Fruit fly (Drosophila melanogaster) whole organism, embryonic: ENCODE results near the gene CG46318.

Source experiments
- Asciz ChIP-seq: fragments of 200-800 bp; sonication (Bioruptor generic); optimal IDR thresholded peaks from 2 replicates; lab custom pipeline; 2017; ENCODE audit warnings: missing biosample characterization, mild to moderate bottlenecking, missing genetic modification characterization, missing genetic modification reagents
- BtbVII ChIP-seq: fragments of 200-800 bp; sonication (Bioruptor generic); optimal IDR thresholded peaks from 3 replicates; lab custom pipeline; 2017; ENCODE audit warnings: missing biosample characterization, mild to moderate bottlenecking, missing genetic modification characterization
- CG10274 ChIP-seq: fragments of 200-800 bp; sonication (Bioruptor generic); optimal IDR thresholded peaks from 3 replicates; lab custom pipeline; 2017; ENCODE audit warnings: missing biosample characterization, mild to moderate bottlenecking, missing genetic modification characterization
- CG10321 ChIP-seq: fragments of 200-800 bp; sonication (Bioruptor generic); IDR thresholded peaks from 2 replicates; pipeline ENCODE4 v1.3.6; 2022; ENCODE audit warnings: missing biosample characterization, missing genetic modification characterization
- CG10959 ChIP-seq: fragments of 200-800 bp; sonication (Bioruptor generic); IDR thresholded peaks from 2 replicates; pipeline ENCODE4 v1.3.6; 2022; ENCODE audit warnings: missing biosample characterization, missing genetic modification characterization
- CG12071 ChIP-seq: fragments of 200-800 bp; sonication (Bioruptor generic); optimal IDR thresholded peaks from 3 replicates; lab custom pipeline; 2018; ENCODE audit warnings: missing biosample characterization, mild to moderate bottlenecking, missing genetic modification characterization
- CG12744 ChIP-seq: fragments of 200-800 bp; sonication (Bioruptor generic); optimal IDR thresholded peaks from 2 replicates; lab custom pipeline; 2016; ENCODE audit warnings: missing biosample characterization, missing genetic modification characterization
- CG14667 ChIP-seq: fragments of 200-800 bp; sonication (Bioruptor generic); IDR thresholded peaks from 2 replicates; pipeline ENCODE4 v1.3.6; 2022; ENCODE audit warnings: missing biosample characterization, missing genetic modification characterization
- CG1529 ChIP-seq: fragments of 200-800 bp; sonication (Bioruptor generic); optimal IDR thresholded peaks from 3 replicates; lab custom pipeline; 2018; ENCODE audit warnings: missing biosample characterization, missing genetic modification characterization
- CG16813 ChIP-seq: fragments of 200-800 bp; sonication (Bioruptor generic); IDR thresholded peaks from 3 replicates; pipeline ENCODE4 v1.3.6; 2022; ENCODE audit warnings: missing biosample characterization, missing genetic modification characterization; ENCODE audit not compliant: partially characterized antibody
- CG18619 ChIP-seq: fragments of 200-800 bp; sonication (Bioruptor generic); optimal IDR thresholded peaks from 3 replicates; lab custom pipeline; 2017; ENCODE audit warnings: missing biosample characterization, mild to moderate bottlenecking, missing genetic modification characterization
- CG30403 ChIP-seq: fragments of 200-800 bp; sonication (Bioruptor generic); optimal IDR thresholded peaks from 3 replicates; lab custom pipeline; 2016; ENCODE audit warnings: missing biosample characterization, missing genetic modification characterization
- CG31441 ChIP-seq: fragments of 200-800 bp; sonication (Bioruptor generic); IDR thresholded peaks from 2 replicates; pipeline ENCODE4 v1.3.6; 2022; ENCODE audit warnings: missing biosample characterization, missing genetic modification characterization
- CG3281 ChIP-seq: fragments of 200-800 bp; sonication (Bioruptor generic); optimal IDR thresholded peaks from 3 replicates; lab custom pipeline; 2017; ENCODE audit warnings: missing biosample characterization, mild to moderate bottlenecking, missing genetic modification characterization
- CG4854 ChIP-seq: fragments of 200-800 bp; sonication (Bioruptor generic); optimal IDR thresholded peaks from 2 replicates; lab custom pipeline; 2016; ENCODE audit warnings: missing biosample characterization, missing genetic modification characterization, inconsistent platforms
- CG7745 ChIP-seq: fragments of 200-800 bp; sonication (Bioruptor generic); optimal IDR thresholded peaks from 2 replicates; lab custom pipeline; 2018; ENCODE audit warnings: missing biosample characterization, mild to moderate bottlenecking, missing genetic modification characterization, moderate library complexity
- CG8089 ChIP-seq: fragments of 200-800 bp; sonication (Bioruptor generic); optimal IDR thresholded peaks from 3 replicates; lab custom pipeline; 2016; ENCODE audit warnings: missing biosample characterization, missing genetic modification characterization
- CG8359 ChIP-seq: fragments of 200-800 bp; sonication (Bioruptor generic); optimal IDR thresholded peaks from 2 replicates; lab custom pipeline; 2017; ENCODE audit warnings: missing biosample characterization, mild to moderate bottlenecking, missing genetic modification characterization, borderline replicate concordance
- CG8924 ChIP-seq: fragments of 200-800 bp; optimal IDR thresholded peaks from 3 replicates; lab custom pipeline; 2019; ENCODE audit warnings: missing biosample characterization, mild to moderate bottlenecking, missing genetic modification characterization, moderate library complexity
- CG9727 ChIP-seq: fragments of 200-800 bp; sonication (Bioruptor generic); optimal IDR thresholded peaks from 3 replicates; lab custom pipeline; 2017; ENCODE audit warnings: missing biosample characterization, mild to moderate bottlenecking, missing genetic modification characterization
- CG9797 ChIP-seq: fragments of 200-800 bp; sonication (Bioruptor generic); optimal IDR thresholded peaks from 3 replicates; lab custom pipeline; 2018; ENCODE audit warnings: missing biosample characterization, mild to moderate bottlenecking, missing genetic modification characterization
- CG9817 ChIP-seq: fragments of 200-800 bp; sonication (Bioruptor generic); optimal IDR thresholded peaks from 2 replicates; lab custom pipeline; 2018; ENCODE audit warnings: missing biosample characterization, mild to moderate bottlenecking, missing genetic modification characterization, moderate library complexity
- CoRest ChIP-seq: fragments of 200-800 bp; sonication (Bioruptor generic); optimal IDR thresholded peaks from 3 replicates; lab custom pipeline; 2018; ENCODE audit warnings: missing biosample characterization, mild to moderate bottlenecking, missing genetic modification characterization, moderate library complexity
- Dek ChIP-seq: fragments of 200-800 bp; sonication (Bioruptor generic); optimal IDR thresholded peaks from 3 replicates; lab custom pipeline; 2019; ENCODE audit warnings: missing biosample characterization, mild to moderate bottlenecking, missing genetic modification characterization, moderate library complexity
- Fer2 ChIP-seq: fragments of 200-800 bp; sonication (Bioruptor generic); optimal IDR thresholded peaks from 2 replicates; lab custom pipeline; 2018; ENCODE audit warnings: missing biosample characterization, mild to moderate bottlenecking, missing genetic modification characterization, moderate library complexity
- Hey ChIP-seq: fragments of 200-800 bp; sonication (Bioruptor generic); optimal IDR thresholded peaks from 3 replicates; lab custom pipeline; 2018; ENCODE audit warnings: missing biosample characterization, mild to moderate bottlenecking, missing genetic modification characterization
- Hmx ChIP-seq: fragments of 200-800 bp; sonication (Bioruptor generic); optimal IDR thresholded peaks from 2 replicates; lab custom pipeline; 2016; ENCODE audit warnings: missing biosample characterization, missing genetic modification characterization
- MTF-1 ChIP-seq: fragments of 200-800 bp; sonication (Bioruptor generic); optimal IDR thresholded peaks from 2 replicates; lab custom pipeline; 2018; ENCODE audit warnings: missing biosample characterization, mild to moderate bottlenecking, missing genetic modification characterization, borderline replicate concordance
- NFAT ChIP-seq: fragments of 200-800 bp; sonication (Bioruptor generic); IDR thresholded peaks from 2 replicates; pipeline ENCODE4 v1.3.6; 2022; ENCODE audit warnings: missing biosample characterization, missing genetic modification characterization
- Ptx1 ChIP-seq: fragments of 200-800 bp; sonication (Bioruptor generic); IDR thresholded peaks from 2 replicates; pipeline ENCODE4 v1.3.6; 2022; ENCODE audit warnings: missing biosample characterization, missing genetic modification characterization
- Rfx ChIP-seq: fragments of 200-800 bp; sonication (Bioruptor generic); IDR thresholded peaks from 2 replicates; pipeline ENCODE4 v1.3.6; 2022; ENCODE audit warnings: missing biosample characterization, missing genetic modification characterization
- Side ChIP-seq: fragments of 200-800 bp; sonication (Bioruptor generic); optimal IDR thresholded peaks from 2 replicates; lab custom pipeline; 2016; ENCODE audit warnings: missing biosample characterization, missing genetic modification characterization
- Sox100B ChIP-seq: fragments of 200-800 bp; sonication (Bioruptor generic); optimal IDR thresholded peaks from 3 replicates; lab custom pipeline; 2018; ENCODE audit warnings: missing biosample characterization, mild to moderate bottlenecking, missing genetic modification characterization
- Trl ChIP-seq, 3 experiments: fragments of >200 bp in 2 of 3; fragments of 200-800 bp in 1 of 3; sonication (Bioruptor generic) in 1 of 3; optimal IDR thresholded peaks; 2 replicates in 1 of 3; 3 replicates in 2 of 3; lab custom pipeline; 2016 to 2017; ENCODE audit warnings: missing biosample characterization in 1 of 3, missing genetic modification characterization in 1 of 3
- ash1 ChIP-seq: fragments of 200-800 bp; sonication (Bioruptor generic); optimal IDR thresholded peaks from 2 replicates; lab custom pipeline; 2018; ENCODE audit warnings: missing biosample characterization, mild to moderate bottlenecking, missing genetic modification characterization
- bsh ChIP-seq, 2 experiments: fragments of 200-800 bp; sonication (Bioruptor generic); optimal IDR thresholded peaks; 2 replicates each; lab custom pipeline; 2017 to 2018; ENCODE audit warnings: mild to moderate bottlenecking in 2 of 2, missing biosample characterization in 2 of 2, missing genetic modification characterization in 2 of 2, moderate library complexity in 1 of 2
- cwo ChIP-seq: fragments of 200-800 bp; sonication (Bioruptor generic); optimal IDR thresholded peaks from 3 replicates; lab custom pipeline; 2017; ENCODE audit warnings: missing biosample characterization, missing genetic modification characterization, mild to moderate bottlenecking, moderate library complexity, missing genetic modification reagents
- en ChIP-seq: fragments of 200-800 bp; sonication (Bioruptor generic); optimal IDR thresholded peaks from 2 replicates; lab custom pipeline; 2016; ENCODE audit warnings: missing biosample characterization, missing genetic modification characterization
- gsb ChIP-seq: fragments of 200-800 bp; sonication (Bioruptor generic); IDR thresholded peaks from 2 replicates; pipeline ENCODE4 v1.3.6; 2022; ENCODE audit warnings: missing biosample characterization, missing genetic modification characterization
- ham ChIP-seq: fragments of 200-800 bp; sonication (Bioruptor generic); IDR thresholded peaks from 2 replicates; pipeline ENCODE4 v1.3.6; 2022; ENCODE audit warnings: missing biosample characterization, missing genetic modification characterization
- hkb ChIP-seq, 2 experiments: fragments of 200-800 bp in 1 of 2; fragments of >200 bp in 1 of 2; sonication (Bioruptor generic) in 1 of 2; IDR thresholded peaks in 1 of 2; optimal IDR thresholded peaks in 1 of 2; 2 replicates each; pipeline versions ENCODE4 v1.3.6 to Lab custom; 2017 to 2022; ENCODE audit warnings: missing biosample characterization in 1 of 2, missing genetic modification characterization in 1 of 2
- ind ChIP-seq: fragments of 200-800 bp; sonication (Bioruptor generic); optimal IDR thresholded peaks from 3 replicates; lab custom pipeline; 2016; ENCODE audit warnings: missing biosample characterization, missing genetic modification characterization
- phol ChIP-seq: fragments of 200-800 bp; sonication (Bioruptor generic); optimal IDR thresholded peaks from 3 replicates; lab custom pipeline; 2018; ENCODE audit warnings: missing biosample characterization, mild to moderate bottlenecking, missing genetic modification characterization, moderate library complexity
- psq ChIP-seq: fragments of 200-800 bp; sonication (Bioruptor generic); optimal IDR thresholded peaks from 2 replicates; lab custom pipeline; 2017; ENCODE audit warnings: missing biosample characterization, missing genetic modification characterization
- pum ChIP-seq: fragments of 200-800 bp; sonication (Bioruptor generic); optimal IDR thresholded peaks from 2 replicates; lab custom pipeline; 2016; ENCODE audit warnings: missing biosample characterization, missing genetic modification characterization
- repo ChIP-seq: fragments of 200-800 bp; sonication (Bioruptor generic); optimal IDR thresholded peaks from 2 replicates; lab custom pipeline; 2016; ENCODE audit warnings: missing biosample characterization, missing genetic modification characterization
- sim ChIP-seq: fragments of 200-800 bp; sonication (Bioruptor generic); IDR thresholded peaks from 2 replicates; pipeline ENCODE4 v1.3.6; 2022; ENCODE audit warnings: missing biosample characterization, missing genetic modification characterization
- vfl ChIP-seq: fragments of 200-800 bp; sonication (Bioruptor generic); optimal IDR thresholded peaks from 2 replicates; lab custom pipeline; 2016; ENCODE audit warnings: missing biosample characterization, missing genetic modification characterization
- zfh2 ChIP-seq: fragments of 200-800 bp; sonication (Bioruptor generic); optimal IDR thresholded peaks from 2 replicates; lab custom pipeline; 2016; ENCODE audit warnings: missing biosample characterization, missing genetic modification characterization

CG46318 gene

dm6 chr3R:18719767-18720341 is 39.5 kb downstream of the CG46318 start (continued):
- peak; percentile 82 for TF ChIP-seq Asciz (GFP tag; lab: Kevin White, UChicago)
- peak; percentile 89 for TF ChIP-seq CoRest (tag; lab: Kevin White, UChicago)
- peak; percentile 67 for TF ChIP-seq repo (GFP tag; lab: Kevin White, UChicago)
- peak; percentile 90 for TF ChIP-seq CG3281 (GFP tag; lab: Kevin White, UChicago)
- peak; percentile 82 for TF ChIP-seq CG9727 (GFP tag; lab: Kevin White, UChicago)
- peak; percentile 66 for TF ChIP-seq CG14667 (GFP tag; lab: Robert Waterston, UW)
- TF ChIP-seq Hey: peak; percentile 91
- peak; percentile 84 for TF ChIP-seq Ptx1
- peak; percentile 81 for TF ChIP-seq Fer2 (tag; lab: Kevin White, UChicago)
- peak; percentile 87 for TF ChIP-seq CG30403 (GFP tag; lab: Kevin White, UChicago)
- peak; percentile 89 for TF ChIP-seq CG31441 (GFP tag; lab: Robert Waterston, UW)
- TF ChIP-seq CG8924 (tag; lab: Kevin White, UChicago): peak; percentile 90
- peak; percentile 80 for TF ChIP-seq CG12744 (GFP tag; lab: Kevin White, UChicago)
- peak; percentile 68 for TF ChIP-seq CG8089 (GFP tag; lab: Kevin White, UChicago)
- TF ChIP-seq vfl: peak; percentile 76
- TF ChIP-seq en: peak; percentile 56
- peak; percentile 89 for TF ChIP-seq BtbVII
- TF ChIP-seq ash1 (GFP tag; lab: Kevin White, UChicago): no peak
- TF ChIP-seq CG1529 (GFP tag; lab: Kevin White, UChicago): peak; percentile 71
- peak; percentile 78 for TF ChIP-seq zfh2
- TF ChIP-seq CG12071 (GFP tag; lab: Kevin White, UChicago): peak; percentile 83
- TF ChIP-seq CG16813 (GFP tag; lab: Robert Waterston, UW): no peak
- TF ChIP-seq cwo: peak; percentile 89
- TF ChIP-seq Rfx: peak; percentile 89
- TF ChIP-seq MTF-1 (GFP tag; lab: Kevin White, UChicago): peak; percentile 58
- TF ChIP-seq Dek (tag; lab: Kevin White, UChicago): peak; percentile 89
- peak; percentile 85 for TF ChIP-seq CG18619 (GFP tag; lab: Kevin White, UChicago)
- TF ChIP-seq CG10321 (GFP tag; lab: Robert Waterston, UW): peak; percentile 56
- peak; percentile 16 for TF ChIP-seq psq (GFP tag; lab: Kevin White, UChicago)
- TF ChIP-seq CG8359: peak; percentile 36
- peak; percentile 73 for TF ChIP-seq pum
- TF ChIP-seq CG7745: no peak
- TF ChIP-seq CG10274 (GFP tag; lab: Kevin White, UChicago): peak; percentile 36
- TF ChIP-seq CG4854: no peak
- TF ChIP-seq bsh (GFP tag; optimal IDR thresholded peaks at IDR 0.05; lab: Kevin White, UChicago): peak in 1 of 2 experiments; percentile 89
- TF ChIP-seq Sox100B (GFP tag; lab: Kevin White, UChicago): peak; percentile 84
- no peak for TF ChIP-seq hkb (optimal IDR thresholded peaks at IDR 0.05; lab: Kevin White, UChicago)
- peak; percentile 90 for TF ChIP-seq hkb (GFP tag; IDR thresholded peaks at IDR 0.05; lab: Robert Waterston, UW)
- peak; percentile 46 for TF ChIP-seq Hmx (GFP tag; lab: Kevin White, UChicago)
- no peak for TF ChIP-seq CG9797 (GFP tag; lab: Kevin White, UChicago)
- TF ChIP-seq CG9817 (tag; lab: Kevin White, UChicago): peak; percentile 89
- TF ChIP-seq Side (GFP tag; lab: Kevin White, UChicago): peak; percentile 81
- peak; percentile 64 for TF ChIP-seq NFAT (GFP tag; lab: Robert Waterston, UW)
- TF ChIP-seq Trl (optimal IDR thresholded peaks at IDR 0.05; lab: Kevin White, UChicago): no peak
- peak; percentile 71 for TF ChIP-seq Trl (GFP tag; optimal IDR thresholded peaks at IDR 0.05; lab: Kevin White, UChicago)
- TF ChIP-seq gsb (GFP tag; lab: Robert Waterston, UW): 0 out of 2 replicates have a peak, but pooled peaks have one; percentile 50
- TF ChIP-seq ind: peak; percentile 82
- no peak for TF ChIP-seq CG10959 (GFP tag; lab: Robert Waterston, UW)
- peak; percentile 81 for TF ChIP-seq phol
- TF ChIP-seq sim (GFP tag; lab: Robert Waterston, UW): peak; percentile 68
- TF ChIP-seq ham: 0 out of 2 replicates have a peak, but pooled peaks have one; percentile 15
